Worm (Caenorhabditis elegans) whole organism, L2 larva: Measurements from ENCODE around the gene trcs-2.

Experiments
- aly-2 ChIP-seq: fragments of 150-350 bp; optimal IDR thresholded peaks from 2 replicates; lab custom pipeline; 2014; ENCODE audit warnings: missing biosample characterization, missing genetic modification characterization
- ceh-82 ChIP-seq: fragments of 150-350 bp; optimal IDR thresholded peaks from 2 replicates; lab custom pipeline; 2014; ENCODE audit warnings: missing biosample characterization, missing genetic modification characterization
- nhr-10 ChIP-seq: sonication (generic microtip); optimal IDR thresholded peaks from 2 replicates; lab custom pipeline; 2017; ENCODE audit warnings: missing biosample characterization, missing genetic modification characterization
- nhr-11 ChIP-seq: fragments of 150-350 bp; optimal IDR thresholded peaks from 2 replicates; lab custom pipeline; 2014; ENCODE audit warnings: missing biosample characterization, missing genetic modification characterization
- nhr-237 ChIP-seq: fragments of 150-350 bp; optimal IDR thresholded peaks from 2 replicates; lab custom pipeline; 2014; ENCODE audit warnings: missing biosample characterization, missing genetic modification characterization
- zag-1 ChIP-seq: fragments of 150-350 bp; optimal IDR thresholded peaks from 2 replicates; lab custom pipeline; 2014; ENCODE audit warnings: missing biosample characterization, missing genetic modification characterization

- TF ChIP-seq nhr-11 (tag; lab: Kevin White, UChicago) (no peak), aly-2 (tag; lab: Kevin White, UChicago) (no peak), ceh-82 (tag; lab: Kevin White, UChicago) (no peak), nhr-237 (no peak), zag-1 (tag; lab: Kevin White, UChicago) (no peak), nhr-10 (no peak)
These were observed 17.8 kb upstream of the trcs-2 start, which contains the start of gene prx-5 for ce11 chrII:8704413-8704874.
